Worm (Caenorhabditis elegans) whole organism, L2 larva: ENCODE results near the gene nex-2.

Experiments used
- C34F6.9 ChIP-seq: fragments of 150-350 bp; optimal IDR thresholded peaks from 2 replicates; lab custom pipeline; 2014; ENCODE audit warnings: missing biosample characterization, missing genetic modification characterization
- R02D3.7 ChIP-seq: fragments of 150-350 bp; optimal IDR thresholded peaks from 2 replicates; lab custom pipeline; 2014; ENCODE audit warnings: missing biosample characterization, missing genetic modification characterization
- Y55F3AM.14 ChIP-seq: fragments of 200-800 bp; sonication (Bioruptor generic); optimal IDR thresholded peaks from 2 replicates; lab custom pipeline; 2018; ENCODE audit warnings: mild to moderate bottlenecking, missing genetic modification characterization, missing compliant biosample characterization
- ZK546.5 ChIP-seq: sonication (generic microtip); optimal IDR thresholded peaks from 2 replicates; lab custom pipeline; 2017; ENCODE audit warnings: missing biosample characterization, missing genetic modification characterization
- alr-1 ChIP-seq: fragments of 150-350 bp; optimal IDR thresholded peaks from 2 replicates; lab custom pipeline; 2014; ENCODE audit warnings: missing biosample characterization, missing genetic modification characterization
- ama-1 ChIP-seq: fragments of 150-350 bp; optimal IDR thresholded peaks from 2 replicates; lab custom pipeline; 2018; ENCODE audit warnings: inconsistent platforms
- blmp-1 ChIP-seq: sonication (generic microtip); optimal IDR thresholded peaks from 2 replicates; lab custom pipeline; 2017; ENCODE audit warnings: missing genetic modification characterization, mild to moderate bottlenecking, missing compliant biosample characterization, antibody characterized with exemption, moderate library complexity; ENCODE audit not compliant: insufficient read depth
- ceh-16 ChIP-seq: fragments of 150-350 bp; optimal IDR thresholded peaks from 2 replicates; lab custom pipeline; 2014; ENCODE audit warnings: missing biosample characterization, missing genetic modification characterization
- ceh-82 ChIP-seq: fragments of 150-350 bp; optimal IDR thresholded peaks from 2 replicates; lab custom pipeline; 2014; ENCODE audit warnings: missing biosample characterization, missing genetic modification characterization
- crh-2 ChIP-seq: sonication (generic microtip); optimal IDR thresholded peaks from 2 replicates; lab custom pipeline; 2017; ENCODE audit warnings: missing biosample characterization, missing genetic modification characterization
- dmd-4 ChIP-seq: sonication (generic microtip); optimal IDR thresholded peaks from 2 replicates; lab custom pipeline; 2017; ENCODE audit warnings: missing biosample characterization, missing genetic modification characterization
- elt-1 ChIP-seq: fragments of 150-350 bp; optimal IDR thresholded peaks from 2 replicates; lab custom pipeline; 2014; ENCODE audit warnings: missing biosample characterization, missing genetic modification characterization
- elt-3 ChIP-seq: sonication (generic microtip); optimal IDR thresholded peaks from 2 replicates; lab custom pipeline; 2017; ENCODE audit warnings: missing biosample characterization, missing genetic modification characterization
- fos-1 ChIP-seq: fragments of 150-350 bp; optimal IDR thresholded peaks from 2 replicates; lab custom pipeline; 2014; ENCODE audit warnings: missing biosample characterization, missing genetic modification characterization
- gmeb-1 ChIP-seq: fragments of 150-350 bp; optimal IDR thresholded peaks from 2 replicates; lab custom pipeline; 2014; ENCODE audit warnings: missing biosample characterization, missing genetic modification characterization
- lin-11 ChIP-seq: fragments of 150-350 bp; sonication (generic microtip); optimal IDR thresholded peaks from 2 replicates; lab custom pipeline; 2014; ENCODE audit warnings: missing biosample characterization, missing genetic modification characterization, inconsistent platforms, mixed read lengths
- lin-13 ChIP-seq: fragments of 150-350 bp; optimal IDR thresholded peaks from 2 replicates; lab custom pipeline; 2014; ENCODE audit warnings: missing biosample characterization, missing genetic modification reagents, missing genetic modification characterization
- lin-39 ChIP-seq: fragments of 150-350 bp; optimal IDR thresholded peaks from 2 replicates; lab custom pipeline; 2014; ENCODE audit warnings: missing biosample characterization, missing genetic modification reagents, missing genetic modification characterization
- lsy-2 ChIP-seq, 2 experiments: fragments of 150-350 bp in 1 of 2; sonication (generic microtip) in 1 of 2; optimal IDR thresholded peaks; 2 replicates each; lab custom pipeline; 2014 to 2017; ENCODE audit warnings: missing biosample characterization in 2 of 2, missing genetic modification characterization in 2 of 2
- mab-5 ChIP-seq: fragments of 150-350 bp; optimal IDR thresholded peaks from 2 replicates; lab custom pipeline; 2014; ENCODE audit warnings: missing biosample characterization, missing genetic modification characterization
- mbf-1 ChIP-seq: sonication (generic microtip); optimal IDR thresholded peaks from 2 replicates; lab custom pipeline; 2017; ENCODE audit warnings: missing biosample characterization, missing genetic modification characterization
- mdl-1 ChIP-seq, 2 experiments: fragments of 150-350 bp in 1 of 2; sonication (generic microtip) in 1 of 2; optimal IDR thresholded peaks; 2 replicates each; lab custom pipeline; 2017; ENCODE audit warnings: missing biosample characterization in 2 of 2, missing genetic modification characterization in 2 of 2
- nhr-10 ChIP-seq: sonication (generic microtip); optimal IDR thresholded peaks from 2 replicates; lab custom pipeline; 2017; ENCODE audit warnings: missing biosample characterization, missing genetic modification characterization
- nhr-11 ChIP-seq: fragments of 150-350 bp; optimal IDR thresholded peaks from 2 replicates; lab custom pipeline; 2014; ENCODE audit warnings: missing biosample characterization, missing genetic modification characterization
- nhr-12 ChIP-seq: fragments of 150-350 bp; optimal IDR thresholded peaks from 2 replicates; lab custom pipeline; 2014; ENCODE audit warnings: missing biosample characterization, missing genetic modification characterization
- nhr-129 ChIP-seq: fragments of 150-350 bp; optimal IDR thresholded peaks from 2 replicates; lab custom pipeline; 2014; ENCODE audit warnings: missing biosample characterization, missing genetic modification characterization
- nhr-23 ChIP-seq: fragments of 150-350 bp; optimal IDR thresholded peaks from 2 replicates; lab custom pipeline; 2014; ENCODE audit warnings: missing biosample characterization, missing genetic modification reagents, missing genetic modification characterization
- nhr-237 ChIP-seq: fragments of 150-350 bp; optimal IDR thresholded peaks from 2 replicates; lab custom pipeline; 2014; ENCODE audit warnings: missing biosample characterization, missing genetic modification characterization
- nhr-25 ChIP-seq: fragments of 150-350 bp; sonication (generic microtip); optimal IDR thresholded peaks from 3 replicates; lab custom pipeline; 2014; ENCODE audit warnings: missing biosample characterization, missing genetic modification characterization
- nhr-6 ChIP-seq: fragments of 150-350 bp; optimal IDR thresholded peaks from 2 replicates; lab custom pipeline; 2014; ENCODE audit warnings: missing biosample characterization, missing genetic modification characterization
- nhr-77 ChIP-seq: fragments of 150-350 bp; optimal IDR thresholded peaks from 2 replicates; lab custom pipeline; 2014; ENCODE audit warnings: missing biosample characterization, missing genetic modification characterization
- peb-1 ChIP-seq: fragments of 150-350 bp; optimal IDR thresholded peaks from 2 replicates; lab custom pipeline; 2014; ENCODE audit warnings: missing biosample characterization, missing genetic modification characterization
- sem-4 ChIP-seq: fragments of 150-350 bp; optimal IDR thresholded peaks from 2 replicates; lab custom pipeline; 2014; ENCODE audit warnings: missing biosample characterization, missing genetic modification reagents, missing genetic modification characterization
- skn-1 ChIP-seq: sonication (generic microtip); optimal IDR thresholded peaks from 2 replicates; lab custom pipeline; 2017; ENCODE audit warnings: missing biosample characterization, missing genetic modification characterization
- sma-3 ChIP-seq: sonication (generic microtip); optimal IDR thresholded peaks from 2 replicates; lab custom pipeline; 2016; ENCODE audit warnings: missing genetic modification reagents, missing genetic modification characterization, missing compliant biosample characterization
- sma-9 ChIP-seq, 2 experiments: fragments of 150-350 bp in 1 of 2; sonication (generic microtip) in 1 of 2; optimal IDR thresholded peaks; 2 replicates each; lab custom pipeline; 2014 to 2016; ENCODE audit warnings: missing genetic modification characterization in 2 of 2, mild to moderate bottlenecking in 1 of 2, missing biosample characterization in 1 of 2, missing compliant biosample characterization in 1 of 2, missing genetic modification reagents in 1 of 2, moderate library complexity in 1 of 2
- snpc-4 ChIP-seq: fragments of 150-350 bp; optimal IDR thresholded peaks from 2 replicates; lab custom pipeline; 2014; ENCODE audit warnings: missing biosample characterization, missing genetic modification characterization
- unc-39 ChIP-seq: fragments of 150-350 bp; optimal IDR thresholded peaks from 2 replicates; lab custom pipeline; 2014; ENCODE audit warnings: missing biosample characterization, missing genetic modification characterization
- unc-55 ChIP-seq: fragments of 150-350 bp; sonication (generic microtip); optimal IDR thresholded peaks from 3 replicates; lab custom pipeline; 2014; ENCODE audit warnings: missing biosample characterization, missing genetic modification reagents, missing genetic modification characterization
- unc-62 ChIP-seq: fragments of 150-350 bp; optimal IDR thresholded peaks from 2 replicates; lab custom pipeline; 2014; ENCODE audit warnings: missing biosample characterization, missing genetic modification reagents, missing genetic modification characterization
- zag-1 ChIP-seq: fragments of 150-350 bp; optimal IDR thresholded peaks from 2 replicates; lab custom pipeline; 2014; ENCODE audit warnings: missing biosample characterization, missing genetic modification characterization
- ztf-11 ChIP-seq: sonication (generic microtip); optimal IDR thresholded peaks from 2 replicates; lab custom pipeline; 2017; ENCODE audit warnings: missing biosample characterization, missing genetic modification characterization

nex-2 gene

DNA sequence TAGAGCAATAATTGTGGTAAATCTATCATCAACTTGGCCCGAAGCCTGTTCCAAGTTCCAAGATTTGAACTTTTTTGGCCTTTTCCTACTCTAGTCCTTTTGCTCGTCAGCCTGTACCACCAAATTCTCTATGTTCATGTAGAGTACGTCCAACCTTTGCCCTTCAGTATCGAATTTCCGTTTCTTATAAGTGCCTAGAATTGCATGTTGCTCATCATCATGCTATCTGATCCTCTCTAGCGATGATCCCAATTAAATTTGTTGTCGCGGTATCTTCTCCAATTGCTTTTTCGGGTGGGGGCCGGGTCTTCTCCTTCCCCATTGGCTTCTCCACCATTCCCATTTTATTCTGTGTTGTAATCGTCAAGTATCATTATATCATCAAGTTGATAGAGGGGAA is 36.3 kb downstream of the nex-2 start:
- no peak for TF ChIP-seq lin-39 (tag; lab: Kevin White, UChicago)

DNA sequence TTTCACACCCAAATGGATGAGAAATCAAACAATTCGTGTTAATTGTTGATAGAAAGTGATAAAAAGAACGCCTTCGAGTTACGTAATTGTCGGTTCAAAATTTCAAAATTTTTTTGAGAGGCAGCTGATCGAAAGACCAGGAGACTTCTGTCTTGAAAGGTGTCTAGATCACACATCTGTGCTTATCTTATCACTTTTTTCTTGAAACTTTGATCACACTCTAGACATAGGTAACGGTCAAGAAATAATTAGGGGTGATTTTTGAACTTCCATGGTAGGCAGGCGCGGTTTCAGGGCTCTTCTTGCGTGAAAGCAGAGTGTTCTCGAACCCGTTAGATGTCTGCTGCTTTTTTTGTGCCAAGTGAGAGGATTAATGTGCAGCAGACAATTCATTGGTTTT is 36.9 kb downstream of the nex-2 start:
- TF ChIP-seq R02D3.7 (no peak), lsy-2 (tag; optimal IDR thresholded peaks at IDR 0.05; lab: Kevin White, UChicago) (no peak), nhr-237 (tag; lab: Kevin White, UChicago) (no peak), ZK546.5 (tag; lab: Kevin White, UChicago) (no peak), fos-1 (tag; lab: Kevin White, UChicago) (no peak), ceh-82 (no peak), lin-39 (tag; lab: Kevin White, UChicago) (no peak), skn-1 (tag; lab: Kevin White, UChicago) (no peak), sma-3 (GFP tag; lab: Kevin White, UChicago) (no peak), nhr-10 (tag; lab: Kevin White, UChicago) (no peak), dmd-4 (tag; lab: Kevin White, UChicago) (no peak)

DNA sequence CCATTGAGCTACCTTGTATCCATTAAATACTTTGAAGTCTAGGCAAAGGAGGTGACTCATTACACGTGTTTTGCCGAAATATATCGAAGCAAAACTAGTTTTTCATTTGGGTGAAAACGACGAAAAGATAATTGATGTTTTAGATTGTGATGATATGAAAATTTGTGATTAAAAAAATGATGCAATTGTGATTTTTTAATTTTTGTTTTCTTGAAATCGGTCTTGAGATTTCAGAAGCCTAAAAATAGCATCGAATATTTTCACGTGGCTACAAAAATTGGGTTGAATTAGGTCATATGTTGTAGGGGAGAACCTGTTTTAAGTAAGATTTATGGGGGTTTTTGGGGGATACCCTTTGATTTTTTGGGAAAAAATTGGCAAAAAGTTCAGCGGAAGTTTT is 39.7 kb downstream of the nex-2 start:
- TF ChIP-seq crh-2 (tag; lab: Kevin White, UChicago) (peak; percentile 22), fos-1 (tag; lab: Kevin White, UChicago) (peak; percentile 63), blmp-1 (tag; lab: Kevin White, UChicago) (peak; percentile 19), snpc-4 (tag; lab: Kevin White, UChicago) (no peak), nhr-129 (tag; lab: Kevin White, UChicago) (peak; percentile 77), sem-4 (no peak), mab-5 (tag; lab: Kevin White, UChicago) (no peak), lsy-2 (tag; optimal IDR thresholded peaks at IDR 0.05; lab: Kevin White, UChicago) (peak in 1 of 2 experiments; percentile 5), nhr-6 (tag; lab: Kevin White, UChicago) (no peak), lin-11 (no peak), unc-62 (GFP tag; lab: Kevin White, UChicago) (no peak), sma-3 (GFP tag; lab: Kevin White, UChicago) (peak; percentile 25), nhr-25 (tag; lab: Kevin White, UChicago) (peak; percentile 77), alr-1 (tag; lab: Kevin White, UChicago) (no peak), mdl-1 (tag; optimal IDR thresholded peaks at IDR 0.05; lab: Kevin White, UChicago) (no peak), R02D3.7 (no peak), unc-39 (tag; lab: Kevin White, UChicago) (no peak), sma-9 (GFP tag; optimal IDR thresholded peaks at IDR 0.05; lab: Kevin White, UChicago) (peak; percentile 48), sma-9 (tag; optimal IDR thresholded peaks at IDR 0.05; lab: Kevin White, UChicago) (no peak), nhr-23 (tag; lab: Kevin White, UChicago) (no peak)

DNA sequence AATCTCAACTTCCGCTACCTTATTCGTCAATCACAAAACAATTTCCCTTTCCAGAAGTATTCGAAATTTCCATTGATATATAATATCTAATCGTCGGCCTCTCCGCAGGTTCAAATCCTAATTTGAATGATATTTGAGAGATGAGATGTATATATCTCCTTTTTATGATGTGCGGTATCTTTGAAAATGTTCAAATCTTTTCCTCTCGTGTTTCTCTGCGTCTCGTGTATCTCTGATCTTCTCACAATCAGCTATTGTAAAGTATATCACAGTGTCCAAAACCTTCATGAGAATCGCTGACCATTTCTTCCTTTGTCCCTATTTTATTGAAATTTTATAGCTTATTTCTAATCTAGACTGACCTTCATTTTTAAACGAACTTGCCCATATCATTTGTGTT is 40.4 kb downstream of the nex-2 start:
- TF ChIP-seq gmeb-1 (tag; lab: Kevin White, UChicago) (no peak), unc-55 (no peak), sma-9 (GFP tag; optimal IDR thresholded peaks at IDR 0.05; lab: Kevin White, UChicago) (peak; percentile 9), sma-9 (tag; optimal IDR thresholded peaks at IDR 0.05; lab: Kevin White, UChicago) (no peak)

DNA sequence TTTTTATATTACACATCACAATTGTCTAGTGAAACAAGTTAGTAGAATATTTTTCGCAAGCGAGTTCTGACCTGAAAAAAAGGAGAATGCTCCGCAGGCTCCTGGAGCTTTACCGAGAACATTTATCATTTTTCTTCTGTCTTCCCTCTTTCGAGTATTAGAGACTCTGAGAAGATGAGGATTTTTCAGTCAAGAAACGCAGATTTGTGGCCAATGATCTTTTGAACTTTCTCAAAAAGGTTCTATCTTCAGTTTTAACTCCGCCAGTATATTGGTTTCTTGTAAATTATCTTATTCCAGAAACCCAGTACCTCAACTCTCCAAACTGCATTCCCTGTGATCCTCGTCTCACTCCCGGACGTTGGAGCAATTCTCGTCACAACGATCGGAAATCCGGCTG is 44.6 kb downstream of the nex-2 start, which contains the start of gene K10G9.2:
Gene K10G9.2 (plus strand): TSS at position 301 of the 400 bp plus-strand sequence.
- TF ChIP-seq gmeb-1 (tag; lab: Kevin White, UChicago): no peak
- no peak for TF ChIP-seq nhr-77
- TF ChIP-seq mbf-1 (tag; lab: Kevin White, UChicago): no peak
- no peak for TF ChIP-seq elt-1 (tag; lab: Kevin White, UChicago)
- no peak for TF ChIP-seq elt-3
- TF ChIP-seq ama-1 (lab: Kevin White, UChicago): no peak
- no peak for TF ChIP-seq sma-9 (GFP tag; optimal IDR thresholded peaks at IDR 0.05; lab: Kevin White, UChicago)
- no peak for TF ChIP-seq sma-9 (tag; optimal IDR thresholded peaks at IDR 0.05; lab: Kevin White, UChicago)

DNA sequence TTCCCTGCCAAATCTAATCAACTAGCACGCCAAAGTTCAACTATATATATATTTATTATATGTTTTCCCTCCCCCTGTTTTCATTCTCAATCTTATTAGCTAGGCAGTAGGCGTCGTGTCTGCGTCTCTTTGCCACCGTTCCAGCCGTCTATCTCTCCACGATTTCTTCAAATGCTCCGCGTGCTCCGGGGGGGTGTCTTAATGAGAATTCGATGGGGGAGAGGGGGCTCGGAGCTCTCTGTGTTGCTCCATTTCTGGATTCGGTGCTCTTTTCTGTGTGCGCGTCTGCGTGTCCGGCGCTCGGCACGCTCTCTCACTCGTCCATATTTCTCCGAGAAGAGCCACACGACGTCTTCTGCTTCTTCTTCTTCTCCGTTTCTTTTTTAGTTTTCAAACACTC is 46.0 kb downstream of the nex-2 start:
- TF ChIP-seq nhr-12 (tag; lab: Kevin White, UChicago) (no peak), nhr-77 (no peak), unc-39 (tag; lab: Kevin White, UChicago) (no peak), mbf-1 (tag; lab: Kevin White, UChicago) (no peak), unc-55 (peak; percentile 75), dmd-4 (tag; lab: Kevin White, UChicago) (no peak), zag-1 (peak; percentile 90), ama-1 (lab: Kevin White, UChicago) (no peak), lin-13 (GFP tag; lab: Kevin White, UChicago) (peak; percentile 73), fos-1 (tag; lab: Kevin White, UChicago) (no peak), nhr-11 (no peak), elt-1 (tag; lab: Kevin White, UChicago) (no peak), blmp-1 (tag; lab: Kevin White, UChicago) (no peak), nhr-6 (tag; lab: Kevin White, UChicago) (peak; percentile 33), ceh-16 (tag; lab: Kevin White, UChicago) (no peak), lin-11 (peak; percentile 65), unc-62 (GFP tag; lab: Kevin White, UChicago) (no peak), Y55F3AM.14 (GFP tag; lab: Kevin White, UChicago) (peak; percentile 54), nhr-23 (tag; lab: Kevin White, UChicago) (no peak), peb-1 (tag; lab: Kevin White, UChicago) (no peak), ztf-11 (tag; lab: Kevin White, UChicago) (no peak), C34F6.9 (tag; lab: Kevin White, UChicago) (peak; percentile 77)
